Worm (Caenorhabditis elegans) whole organism, L3 larva: Measurements from ENCODE around the gene T21E8.7.

Experiments
- ceh-82 ChIP-seq: fragments of 150-350 bp; optimal IDR thresholded peaks from 2 replicates; lab custom pipeline; 2014; ENCODE audit warnings: missing biosample characterization, missing genetic modification characterization
- egl-27 ChIP-seq: sonication (generic microtip); optimal IDR thresholded peaks from 4 replicates; lab custom pipeline; 2017; ENCODE audit warnings: missing biosample characterization, missing genetic modification reagents, missing genetic modification characterization
- mdl-1 ChIP-seq: fragments of 150-350 bp; optimal IDR thresholded peaks from 2 replicates; lab custom pipeline; 2014; ENCODE audit warnings: missing biosample characterization, missing genetic modification characterization
- nhr-12 ChIP-seq: fragments of 150-350 bp; optimal IDR thresholded peaks from 2 replicates; lab custom pipeline; 2014; ENCODE audit warnings: missing biosample characterization, missing genetic modification characterization
- nhr-28 ChIP-seq: fragments of 150-350 bp; optimal IDR thresholded peaks from 2 replicates; lab custom pipeline; 2014; ENCODE audit warnings: missing biosample characterization, missing genetic modification characterization
- nhr-67 ChIP-seq: fragments of 150-350 bp; optimal IDR thresholded peaks from 2 replicates; lab custom pipeline; 2014; ENCODE audit warnings: missing biosample characterization, missing genetic modification characterization
- zag-1 ChIP-seq: fragments of 150-350 bp; optimal IDR thresholded peaks from 2 replicates; lab custom pipeline; 2014; ENCODE audit warnings: missing biosample characterization, missing genetic modification characterization

- TF ChIP-seq nhr-12 (tag; lab: Kevin White, UChicago) (no peak), mdl-1 (no peak), zag-1 (tag; lab: Kevin White, UChicago) (no peak), nhr-67 (no peak), nhr-28 (tag; lab: Kevin White, UChicago) (no peak), egl-27 (no peak), ceh-82 (no peak)
Observed at ce11 chrX:10885872-10886271, 2.6 kb downstream of the T21E8.7 start, which contains the start of gene T21E8.5.
